Worm (Caenorhabditis elegans): ENCODE results near the gene K09E4.3.

DNA sequence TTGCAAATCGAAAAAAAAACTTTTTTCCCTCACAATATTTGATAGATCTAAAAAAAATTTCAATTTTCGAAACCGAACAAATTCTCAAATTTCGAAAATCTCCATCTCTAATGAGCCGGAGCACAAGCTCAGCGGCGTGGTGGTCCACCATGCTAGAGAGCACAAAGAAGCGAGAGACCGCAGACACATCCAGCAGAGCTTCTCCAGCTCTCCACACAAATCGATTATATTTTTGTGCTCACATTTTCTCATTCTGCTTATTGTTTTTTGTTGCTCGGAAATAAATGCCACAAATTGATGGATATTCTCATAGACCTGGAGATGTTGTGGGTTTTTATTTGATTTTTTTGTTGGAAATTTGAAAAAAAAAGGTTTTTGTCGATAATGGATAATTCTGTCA, 24.6 kb downstream of the K09E4.3 start:
- no peak for TF ChIP-seq fkh-6 (tag; optimal IDR thresholded peaks at IDR 0.05)
- no peak for TF ChIP-seq ama-1 (optimal IDR thresholded peaks at IDR 0.05)

Measured in whole organism, late embryonic.